Fruit fly (Drosophila melanogaster) whole organism, embryonic: ENCODE data around the gene CG34267.

Source experiments
- Atf-2 ChIP-seq: fragments of 200-800 bp; sonication (Bioruptor generic); optimal IDR thresholded peaks from 2 replicates; lab custom pipeline; 2016; ENCODE audit warnings: missing biosample characterization, missing genetic modification characterization
- Atf6 ChIP-seq: fragments of 200-800 bp; sonication (Bioruptor generic); IDR thresholded peaks from 2 replicates; pipeline ENCODE4 v1.3.6; 2022; ENCODE audit warnings: missing biosample characterization, missing genetic modification characterization
- Awh ChIP-seq: fragments of 200-800 bp; sonication (Bioruptor generic); IDR thresholded peaks from 2 replicates; pipeline ENCODE4, ENCODE4 v1.3.6; 2022; ENCODE audit warnings: missing biosample characterization, missing genetic modification characterization
- CG11398 ChIP-seq: fragments of 200-800 bp; sonication (Bioruptor generic); optimal IDR thresholded peaks from 2 replicates; lab custom pipeline; 2016; ENCODE audit warnings: missing biosample characterization, missing genetic modification characterization
- CG12071 ChIP-seq: fragments of 200-800 bp; sonication (Bioruptor generic); optimal IDR thresholded peaks from 3 replicates; lab custom pipeline; 2018; ENCODE audit warnings: missing biosample characterization, mild to moderate bottlenecking, missing genetic modification characterization
- CG12299 ChIP-seq: fragments of 200-800 bp; sonication (Bioruptor generic); optimal IDR thresholded peaks from 2 replicates; lab custom pipeline; 2018; ENCODE audit warnings: missing biosample characterization, mild to moderate bottlenecking, missing genetic modification characterization
- CG13624 ChIP-seq: fragments of 200-800 bp; sonication (Bioruptor generic); optimal IDR thresholded peaks from 2 replicates; lab custom pipeline; 2016; ENCODE audit warnings: missing biosample characterization, missing genetic modification characterization
- CG13775 ChIP-seq: fragments of 200-800 bp; sonication (Bioruptor generic); optimal IDR thresholded peaks from 3 replicates; lab custom pipeline; 2017; ENCODE audit warnings: missing biosample characterization, mild to moderate bottlenecking, missing genetic modification characterization
- CG16863 ChIP-seq: fragments of 200-800 bp; sonication (Bioruptor generic); optimal IDR thresholded peaks from 3 replicates; lab custom pipeline; 2016; ENCODE audit warnings: missing biosample characterization, missing genetic modification characterization
- CG17186 ChIP-seq: fragments of 200-800 bp; sonication (Bioruptor generic); optimal IDR thresholded peaks from 3 replicates; lab custom pipeline; 2017; ENCODE audit warnings: missing biosample characterization, missing genetic modification reagents, missing genetic modification characterization
- CG17385 ChIP-seq: fragments of 200-800 bp; sonication (Bioruptor generic); optimal IDR thresholded peaks from 3 replicates; lab custom pipeline; 2018; ENCODE audit warnings: missing biosample characterization, mild to moderate bottlenecking, missing genetic modification characterization
- CG17912 ChIP-seq: fragments of 200-800 bp; sonication (Bioruptor generic); optimal IDR thresholded peaks from 2 replicates; lab custom pipeline; 2018; ENCODE audit warnings: missing biosample characterization, mild to moderate bottlenecking, missing genetic modification characterization
- CG2199 ChIP-seq: fragments of 200-800 bp; sonication (Bioruptor generic); IDR thresholded peaks from 3 replicates; pipeline ENCODE4 v1.3.6; 2022; ENCODE audit warnings: missing biosample characterization, missing genetic modification characterization
- CG3065 ChIP-seq: fragments of 200-800 bp; sonication (Bioruptor generic); optimal IDR thresholded peaks from 2 replicates; lab custom pipeline; 2016; ENCODE audit warnings: missing biosample characterization, missing genetic modification characterization
- CG31365 ChIP-seq: fragments of 200-800 bp; sonication (Bioruptor generic); optimal IDR thresholded peaks from 2 replicates; lab custom pipeline; 2018; ENCODE audit warnings: missing biosample characterization, mild to moderate bottlenecking, missing genetic modification characterization
- CG32767 ChIP-seq: fragments of 200-800 bp; sonication (Bioruptor generic); IDR thresholded peaks from 2 replicates; pipeline ENCODE4 v1.3.6; 2022; ENCODE audit warnings: missing biosample characterization, missing genetic modification characterization
- CG33213 ChIP-seq: fragments of 200-800 bp; sonication (Bioruptor generic); optimal IDR thresholded peaks from 3 replicates; lab custom pipeline; 2016; ENCODE audit warnings: missing biosample characterization, missing genetic modification characterization
- CG3726 ChIP-seq: fragments of 200-800 bp; sonication (Bioruptor generic); IDR thresholded peaks from 3 replicates; pipeline ENCODE4, ENCODE4 v1.3.6; 2022; ENCODE audit warnings: missing biosample characterization, missing genetic modification characterization
- CG3847 ChIP-seq: fragments of 200-800 bp; sonication (Bioruptor generic); IDR thresholded peaks from 2 replicates; pipeline ENCODE4 v1.3.6; 2022; ENCODE audit warnings: missing biosample characterization, missing genetic modification characterization
- CG43689 ChIP-seq: fragments of 200-800 bp; sonication (Bioruptor generic); IDR thresholded peaks from 2 replicates; pipeline ENCODE4 v1.3.6; 2022; ENCODE audit warnings: missing biosample characterization, missing genetic modification characterization
- CG6272 ChIP-seq: fragments of 200-800 bp; sonication (Bioruptor generic); IDR thresholded peaks from 2 replicates; pipeline ENCODE4 v1.3.6; 2022; ENCODE audit warnings: missing biosample characterization, missing genetic modification characterization
- CG6689 ChIP-seq: fragments of 200-800 bp; sonication (Bioruptor generic); IDR thresholded peaks from 2 replicates; pipeline ENCODE4 v1.3.6; 2022; ENCODE audit warnings: missing biosample characterization, missing genetic modification characterization
- CG7987 ChIP-seq: fragments of 200-800 bp; sonication (Bioruptor generic); optimal IDR thresholded peaks from 2 replicates; lab custom pipeline; 2018; ENCODE audit warnings: missing biosample characterization, mild to moderate bottlenecking, missing genetic modification characterization, moderate library complexity
- CG8924 ChIP-seq: fragments of 200-800 bp; optimal IDR thresholded peaks from 3 replicates; lab custom pipeline; 2019; ENCODE audit warnings: missing biosample characterization, mild to moderate bottlenecking, missing genetic modification characterization, moderate library complexity
- CG9876 ChIP-seq: fragments of 200-800 bp; sonication (Bioruptor generic); optimal IDR thresholded peaks from 2 replicates; lab custom pipeline; 2016; ENCODE audit warnings: missing biosample characterization, missing genetic modification characterization
- Chrac-16 ChIP-seq: fragments of 200-800 bp; sonication (Bioruptor generic); optimal IDR thresholded peaks from 3 replicates; lab custom pipeline; 2016; ENCODE audit warnings: missing biosample characterization, missing genetic modification characterization
- CoRest ChIP-seq: fragments of 200-800 bp; sonication (Bioruptor generic); optimal IDR thresholded peaks from 3 replicates; lab custom pipeline; 2018; ENCODE audit warnings: missing biosample characterization, mild to moderate bottlenecking, missing genetic modification characterization, moderate library complexity
- Dip3 ChIP-seq: fragments of 200-800 bp; sonication (Bioruptor generic); optimal IDR thresholded peaks from 3 replicates; lab custom pipeline; 2016; ENCODE audit warnings: missing biosample characterization, missing genetic modification characterization
- Drgx ChIP-seq: fragments of 200-800 bp; sonication (Bioruptor generic); IDR thresholded peaks from 2 replicates; pipeline ENCODE4 v1.3.6; 2022; ENCODE audit warnings: missing biosample characterization, missing genetic modification characterization
- Eip74EF ChIP-seq, 2 experiments: fragments of 200-800 bp in 1 of 2; fragments of >200 bp in 1 of 2; sonication (Bioruptor generic) in 1 of 2; optimal IDR thresholded peaks; 2 replicates each; lab custom pipeline; 2017 to 2019; ENCODE audit warnings: missing biosample characterization in 2 of 2, missing genetic modification characterization in 2 of 2, mild to moderate bottlenecking in 1 of 2, moderate library complexity in 1 of 2
- Ets65A ChIP-seq: fragments of 200-800 bp; sonication (Bioruptor generic); peaks from one replicate; lab custom pipeline; 2016; ENCODE audit warnings: missing biosample characterization, missing genetic modification characterization
- Hmr ChIP-seq: fragments of 200-800 bp; sonication (Bioruptor generic); optimal IDR thresholded peaks from 3 replicates; lab custom pipeline; 2017; ENCODE audit warnings: mild to moderate bottlenecking, missing biosample characterization, missing genetic modification reagents, missing genetic modification characterization
- Jarid2 ChIP-seq: fragments of 200-800 bp; sonication (Bioruptor generic); optimal IDR thresholded peaks from 3 replicates; lab custom pipeline; 2017; ENCODE audit warnings: mild to moderate bottlenecking, missing biosample characterization, missing genetic modification reagents, missing genetic modification characterization
- Kr ChIP-seq: fragments of 200-800 bp; sonication (Bioruptor generic); optimal IDR thresholded peaks from 2 replicates; lab custom pipeline; 2017; ENCODE audit warnings: missing biosample characterization, mild to moderate bottlenecking, missing genetic modification characterization
- Lhr ChIP-seq: fragments of 200-800 bp; sonication (Bioruptor generic); optimal IDR thresholded peaks from 3 replicates; lab custom pipeline; 2017; ENCODE audit warnings: mild to moderate bottlenecking, missing biosample characterization, missing genetic modification reagents, missing genetic modification characterization
- Mad ChIP-seq: fragments of 200-800 bp; sonication (Bioruptor generic); optimal IDR thresholded peaks from 2 replicates; lab custom pipeline; 2016; ENCODE audit warnings: missing biosample characterization, missing genetic modification characterization
- Optix ChIP-seq: fragments of 200-800 bp; sonication (Bioruptor generic); IDR thresholded peaks from 3 replicates; pipeline ENCODE4 v1.3.6; 2022; ENCODE audit warnings: missing biosample characterization, missing genetic modification characterization
- Poxn ChIP-seq: fragments of 200-800 bp; sonication (Bioruptor generic); IDR thresholded peaks from 2 replicates; pipeline ENCODE4 v1.3.6; 2022; ENCODE audit warnings: missing biosample characterization, missing genetic modification characterization
- Sry-δ ChIP-seq: fragments of 200-800 bp; sonication (Bioruptor generic); optimal IDR thresholded peaks from 2 replicates; lab custom pipeline; 2016; ENCODE audit warnings: missing biosample characterization, missing genetic modification characterization
- Ssrp ChIP-seq: fragments of 200-800 bp; sonication (Bioruptor generic); optimal IDR thresholded peaks from 2 replicates; lab custom pipeline; 2018; ENCODE audit warnings: missing biosample characterization, mild to moderate bottlenecking, missing genetic modification characterization, moderate library complexity
- Stat92E ChIP-seq, 3 experiments: fragments of >200 bp in 2 of 3; fragments of 200-800 bp in 1 of 3; sonication (Bioruptor generic) in 1 of 3; optimal IDR thresholded peaks; 2 replicates each; lab custom pipeline; 2017 to 2019; ENCODE audit warnings: missing biosample characterization in 3 of 3, missing genetic modification characterization in 3 of 3, mild to moderate bottlenecking in 1 of 3, moderate library complexity in 1 of 3
- ac ChIP-seq: fragments of 200-800 bp; sonication (Bioruptor generic); optimal IDR thresholded peaks from 3 replicates; lab custom pipeline; 2017; ENCODE audit warnings: missing biosample characterization, mild to moderate bottlenecking, missing genetic modification characterization
- az2 ChIP-seq: fragments of 200-800 bp; sonication (Bioruptor generic); optimal IDR thresholded peaks from 3 replicates; lab custom pipeline; 2016; ENCODE audit warnings: missing biosample characterization, missing genetic modification characterization
- btn ChIP-seq: fragments of 200-800 bp; sonication (Bioruptor generic); optimal IDR thresholded peaks from 2 replicates; lab custom pipeline; 2016; ENCODE audit warnings: missing biosample characterization, missing genetic modification characterization
- emc ChIP-seq: fragments of 200-800 bp; sonication (Bioruptor generic); optimal IDR thresholded peaks from 2 replicates; lab custom pipeline; 2016; ENCODE audit warnings: missing biosample characterization, missing genetic modification characterization
- fd64A ChIP-seq: fragments of 200-800 bp; sonication (Bioruptor generic); optimal IDR thresholded peaks from 3 replicates; lab custom pipeline; 2018; ENCODE audit warnings: missing biosample characterization, mild to moderate bottlenecking, missing genetic modification characterization
- gsb ChIP-seq: fragments of 200-800 bp; sonication (Bioruptor generic); IDR thresholded peaks from 2 replicates; pipeline ENCODE4 v1.3.6; 2022; ENCODE audit warnings: missing biosample characterization, missing genetic modification characterization
- phol ChIP-seq: fragments of 200-800 bp; sonication (Bioruptor generic); optimal IDR thresholded peaks from 3 replicates; lab custom pipeline; 2018; ENCODE audit warnings: missing biosample characterization, mild to moderate bottlenecking, missing genetic modification characterization, moderate library complexity
- ro ChIP-seq: fragments of 200-800 bp; sonication (Bioruptor generic); IDR thresholded peaks from 2 replicates; pipeline ENCODE4 v1.3.6; 2022; ENCODE audit warnings: missing biosample characterization, missing genetic modification characterization
- slou ChIP-seq: fragments of 200-800 bp; sonication (Bioruptor generic); optimal IDR thresholded peaks from 3 replicates; lab custom pipeline; 2016; ENCODE audit warnings: missing biosample characterization, missing genetic modification characterization
- wdn ChIP-seq: fragments of 200-800 bp; sonication (Bioruptor generic); IDR thresholded peaks from 2 replicates; pipeline ENCODE4 v1.3.6; 2022; ENCODE audit warnings: missing biosample characterization, missing genetic modification characterization
- z ChIP-seq: fragments of 200-800 bp; sonication (Bioruptor generic); IDR thresholded peaks from 3 replicates; pipeline ENCODE4 v1.3.6; 2022; ENCODE audit warnings: missing biosample characterization, missing genetic modification characterization

Gene CG34267

dm6 chr3L:544203-544602 lies 44.0 kb upstream of the CG34267 start (continued):
- no peak for TF ChIP-seq Eip74EF (GFP tag; optimal IDR thresholded peaks at IDR 0.05; lab: Kevin White, UChicago)
- TF ChIP-seq CoRest, result no peak
- TF ChIP-seq CG12071 (GFP tag; lab: Kevin White, UChicago), result no peak
- no peak for TF ChIP-seq CG13624 (GFP tag; lab: Kevin White, UChicago)
- no peak for TF ChIP-seq CG3726
- no peak for TF ChIP-seq CG7987 (GFP tag; lab: Kevin White, UChicago)
- TF ChIP-seq slou, result no peak
- no peak for TF ChIP-seq CG16863 (GFP tag; lab: Kevin White, UChicago)
- TF ChIP-seq CG11398 (GFP tag; lab: Kevin White, UChicago), result no peak
- TF ChIP-seq Hmr (GFP tag; lab: Kevin White, UChicago), result no peak
- no peak for TF ChIP-seq Dip3 (GFP tag; lab: Kevin White, UChicago)
- TF ChIP-seq btn (GFP tag; lab: Kevin White, UChicago), result no peak
- no peak for TF ChIP-seq CG43689 (GFP tag; lab: Robert Waterston, UW)
- TF ChIP-seq CG2199 (GFP tag; lab: Robert Waterston, UW), result no peak
- TF ChIP-seq CG3847 (GFP tag; lab: Robert Waterston, UW), result no peak
- TF ChIP-seq Lhr (GFP tag; lab: Kevin White, UChicago), result no peak
- no peak for TF ChIP-seq fd64A (GFP tag; lab: Kevin White, UChicago)
- peak; percentile 73 for TF ChIP-seq Kr (GFP tag; lab: Kevin White, UChicago)
- no peak for TF ChIP-seq CG17186 (GFP tag; lab: Kevin White, UChicago)
- TF ChIP-seq CG8924, result no peak
- TF ChIP-seq Chrac-16 (GFP tag; lab: Kevin White, UChicago), result no peak
- no peak for TF ChIP-seq CG6272
- TF ChIP-seq Drgx (GFP tag; lab: Robert Waterston, UW), result no peak
- TF ChIP-seq wdn (GFP tag; lab: Robert Waterston, UW), result no peak
- no peak for TF ChIP-seq az2
- no peak for TF ChIP-seq CG31365 (tag; lab: Kevin White, UChicago)
- TF ChIP-seq ac, result no peak
- no peak for TF ChIP-seq Atf6 (GFP tag; lab: Robert Waterston, UW)
- no peak for TF ChIP-seq phol (tag; lab: Kevin White, UChicago)
- TF ChIP-seq Atf-2, result no peak
- no peak for TF ChIP-seq ro (GFP tag; lab: Robert Waterston, UW)
- TF ChIP-seq Optix (GFP tag; lab: Robert Waterston, UW), result no peak
- TF ChIP-seq Sry-δ, result no peak

dm6 chr3L:542863-543635 lies 42.8 kb upstream of the CG34267 start, which contains the start of the genes Cypl and Hipk:
Gene Cypl, minus strand, starts transcription at chr3L:542931.
Gene Hipk, plus strand, starts transcription at chr3L:543060.
- TF ChIP-seq Mad (GFP tag; lab: Kevin White, UChicago) (peak; percentile 64), CG33213 (peak; percentile 78), Ssrp (tag; lab: Kevin White, UChicago) (no peak), CG9876 (GFP tag; lab: Kevin White, UChicago) (no peak), Poxn (GFP tag; lab: Robert Waterston, UW) (no peak), gsb (GFP tag; lab: Robert Waterston, UW) (no peak), CG17912 (GFP tag; lab: Kevin White, UChicago) (no peak), z (GFP tag; lab: Robert Waterston, UW) (peak; percentile 69; the same call in 2 of the 3 replicates), CG13775 (peak; percentile 6), CG3065 (GFP tag; lab: Kevin White, UChicago) (no peak), fd64A (GFP tag; lab: Kevin White, UChicago) (no peak), CG12299 (tag; lab: Kevin White, UChicago) (peak; percentile 44), Ets65A (GFP tag; lab: Kevin White, UChicago) (no peak), Awh (GFP tag; lab: Robert Waterston, UW) (no peak), Stat92E (GFP tag; optimal IDR thresholded peaks at IDR 0.05; lab: Kevin White, UChicago) (peak in 1 of 3 experiments; percentile 93), CG32767 (GFP tag; lab: Robert Waterston, UW) (peak; percentile 59; the same call in 1 of the 2 replicates), CG6689 (GFP tag; lab: Robert Waterston, UW) (no peak), emc (GFP tag; lab: Kevin White, UChicago) (no peak), Jarid2 (GFP tag; lab: Kevin White, UChicago) (peak; percentile 97), CG17385 (GFP tag; lab: Kevin White, UChicago) (peak; percentile 99)
